Worm (Caenorhabditis elegans): ENCODE data around the gene srd-65.

- TF ChIP-seq him-1 (tag; optimal IDR thresholded peaks at IDR 0.05) (no peak), dao-5 (tag; optimal IDR thresholded peaks at IDR 0.05) (no peak), W03F9.2 (tag; optimal IDR thresholded peaks at IDR 0.05) (no peak)
Measured at ce11 chrIII:2258863-2259262, 35.0 kb upstream of the srd-65 start, which contains the start of gene fbxa-43.

Measured in whole organism, L4/young adult.